Fruit fly (Drosophila melanogaster) whole organism, embryonic: Measurements from ENCODE around the gene SdicB.

Experiments used
- ATbp ChIP-seq: fragments of 200-800 bp; sonication (Bioruptor generic); optimal IDR thresholded peaks from 2 replicates; lab custom pipeline; 2017; ENCODE audit warnings: missing biosample characterization, mild to moderate bottlenecking, missing genetic modification characterization, missing genetic modification reagents
- Atf3 ChIP-seq: fragments of 200-800 bp; sonication (Bioruptor generic); optimal IDR thresholded peaks from 3 replicates; lab custom pipeline; 2016; ENCODE audit warnings: missing biosample characterization, missing genetic modification characterization
- Bteb2 ChIP-seq: fragments of 200-800 bp; sonication (Bioruptor generic); optimal IDR thresholded peaks from 2 replicates; lab custom pipeline; 2016; ENCODE audit warnings: missing biosample characterization, missing genetic modification characterization
- CG10321 ChIP-seq: fragments of 200-800 bp; sonication (Bioruptor generic); IDR thresholded peaks from 2 replicates; pipeline ENCODE4 v1.3.6; 2022; ENCODE audit warnings: missing biosample characterization, missing genetic modification characterization
- CG10959 ChIP-seq: fragments of 200-800 bp; sonication (Bioruptor generic); IDR thresholded peaks from 2 replicates; pipeline ENCODE4 v1.3.6; 2022; ENCODE audit warnings: missing biosample characterization, missing genetic modification characterization
- CG1233 ChIP-seq: fragments of 200-800 bp; sonication (Bioruptor generic); optimal IDR thresholded peaks from 4 replicates; lab custom pipeline; 2018; ENCODE audit warnings: missing biosample characterization, mild to moderate bottlenecking, missing genetic modification characterization
- CG15601 ChIP-seq: fragments of 200-800 bp; sonication (Bioruptor generic); optimal IDR thresholded peaks from 3 replicates; lab custom pipeline; 2019; ENCODE audit warnings: missing biosample characterization, mild to moderate bottlenecking, missing genetic modification characterization, moderate library complexity
- CG1647 ChIP-seq: fragments of 200-800 bp; sonication (Bioruptor generic); optimal IDR thresholded peaks from 3 replicates; lab custom pipeline; 2016; ENCODE audit warnings: missing biosample characterization, missing genetic modification characterization
- CG16815 ChIP-seq: fragments of 200-800 bp; sonication (Bioruptor generic); optimal IDR thresholded peaks from 3 replicates; lab custom pipeline; 2017; ENCODE audit warnings: missing biosample characterization, mild to moderate bottlenecking, missing genetic modification characterization
- CG3163 ChIP-seq: fragments of 200-800 bp; sonication (Bioruptor generic); optimal IDR thresholded peaks from 3 replicates; lab custom pipeline; 2016; ENCODE audit warnings: missing biosample characterization, missing genetic modification characterization
- CG6175 ChIP-seq: fragments of 200-800 bp; sonication (Bioruptor generic); IDR thresholded peaks from 3 replicates; pipeline ENCODE4 v1.3.6; 2022; ENCODE audit warnings: missing biosample characterization, missing genetic modification characterization
- CG7839 ChIP-seq: fragments of 200-800 bp; sonication (Bioruptor generic); optimal IDR thresholded peaks from 3 replicates; lab custom pipeline; 2018; ENCODE audit warnings: missing biosample characterization, mild to moderate bottlenecking, missing genetic modification characterization, moderate library complexity
- CG9817 ChIP-seq: fragments of 200-800 bp; sonication (Bioruptor generic); optimal IDR thresholded peaks from 2 replicates; lab custom pipeline; 2018; ENCODE audit warnings: missing biosample characterization, mild to moderate bottlenecking, missing genetic modification characterization, moderate library complexity
- CoRest ChIP-seq: fragments of 200-800 bp; sonication (Bioruptor generic); optimal IDR thresholded peaks from 3 replicates; lab custom pipeline; 2018; ENCODE audit warnings: missing biosample characterization, mild to moderate bottlenecking, missing genetic modification characterization, moderate library complexity
- Dll ChIP-seq: fragments of 200-800 bp; sonication (Bioruptor generic); IDR thresholded peaks from 4 replicates; pipeline ENCODE4 v1.3.6; 2022; ENCODE audit warnings: missing biosample characterization, missing genetic modification characterization; ENCODE audit not compliant: partially characterized antibody
- Elba2 ChIP-seq: fragments of 200-800 bp; sonication (Bioruptor generic); optimal IDR thresholded peaks from 3 replicates; lab custom pipeline; 2016; ENCODE audit warnings: missing biosample characterization, missing genetic modification characterization
- Ets65A ChIP-seq: fragments of 200-800 bp; sonication (Bioruptor generic); peaks from one replicate; lab custom pipeline; 2016; ENCODE audit warnings: missing biosample characterization, missing genetic modification characterization
- Fer1 ChIP-seq: fragments of 200-800 bp; sonication (Bioruptor generic); optimal IDR thresholded peaks from 2 replicates; lab custom pipeline; 2017; ENCODE audit warnings: missing biosample characterization, mild to moderate bottlenecking, missing genetic modification characterization
- GATAe ChIP-seq: fragments of 200-800 bp; sonication (Bioruptor generic); conservative IDR thresholded peaks from 2 replicates; pipeline ENCODE4 v1.3.6; 2022; ENCODE audit warnings: missing biosample characterization, missing genetic modification characterization
- Hr78 ChIP-seq, 2 experiments: fragments of 200-800 bp in 1 of 2; fragments of >200 bp in 1 of 2; sonication (Bioruptor generic) in 1 of 2; optimal IDR thresholded peaks; 2 replicates each; lab custom pipeline; 2017 to 2019; ENCODE audit warnings: missing biosample characterization in 2 of 2, missing genetic modification characterization in 2 of 2, mild to moderate bottlenecking in 1 of 2, moderate library complexity in 1 of 2
- MBD-R2 ChIP-seq: fragments of 200-800 bp; sonication (Bioruptor generic); IDR thresholded peaks from 2 replicates; pipeline ENCODE4 v1.3.6; 2022; ENCODE audit warnings: missing biosample characterization, missing genetic modification characterization
- Mad ChIP-seq: fragments of 200-800 bp; sonication (Bioruptor generic); optimal IDR thresholded peaks from 2 replicates; lab custom pipeline; 2016; ENCODE audit warnings: missing biosample characterization, missing genetic modification characterization
- Med ChIP-seq: fragments of 200-800 bp; sonication (Bioruptor generic); peaks from one replicate; lab custom pipeline; 2016; ENCODE audit warnings: missing biosample characterization, missing genetic modification characterization, mild to moderate bottlenecking, inconsistent platforms, moderate library complexity
- Poxn ChIP-seq: fragments of 200-800 bp; sonication (Bioruptor generic); IDR thresholded peaks from 2 replicates; pipeline ENCODE4 v1.3.6; 2022; ENCODE audit warnings: missing biosample characterization, missing genetic modification characterization
- Spps ChIP-seq: fragments of 200-800 bp; sonication (Bioruptor generic); optimal IDR thresholded peaks from 2 replicates; lab custom pipeline; 2018; ENCODE audit warnings: missing biosample characterization, mild to moderate bottlenecking, missing genetic modification characterization
- Usf ChIP-seq: fragments of 200-800 bp; sonication (Bioruptor generic); optimal IDR thresholded peaks from 2 replicates; lab custom pipeline; 2017; ENCODE audit warnings: missing genotype, missing biosample characterization, missing genetic modification characterization
- YL-1 ChIP-seq: fragments of 200-800 bp; sonication (Bioruptor generic); optimal IDR thresholded peaks from 3 replicates; lab custom pipeline; 2017; ENCODE audit warnings: missing biosample characterization, mild to moderate bottlenecking, missing genetic modification characterization
- abd-A ChIP-seq: fragments of 200-800 bp; sonication (Bioruptor generic); optimal IDR thresholded peaks from 3 replicates; lab custom pipeline; 2019; ENCODE audit warnings: missing biosample characterization, mild to moderate bottlenecking, missing genetic modification characterization, moderate library complexity
- ase ChIP-seq: fragments of 200-800 bp; sonication (Bioruptor generic); IDR thresholded peaks from 3 replicates; pipeline ENCODE4 v1.3.6; 2022; ENCODE audit warnings: missing biosample characterization, missing genetic modification characterization
- az2 ChIP-seq: fragments of 200-800 bp; sonication (Bioruptor generic); optimal IDR thresholded peaks from 3 replicates; lab custom pipeline; 2016; ENCODE audit warnings: missing biosample characterization, missing genetic modification characterization
- bigmax ChIP-seq: fragments of 200-800 bp; sonication (Bioruptor generic); optimal IDR thresholded peaks from 2 replicates; lab custom pipeline; 2018; ENCODE audit warnings: missing biosample characterization, mild to moderate bottlenecking, missing genetic modification characterization
- croc ChIP-seq: fragments of 200-800 bp; sonication (Bioruptor generic); conservative IDR thresholded peaks from 3 replicates; pipeline ENCODE4 v1.3.6; 2022; ENCODE audit warnings: missing biosample characterization, missing genetic modification characterization
- cwo ChIP-seq: fragments of 200-800 bp; sonication (Bioruptor generic); optimal IDR thresholded peaks from 3 replicates; lab custom pipeline; 2017; ENCODE audit warnings: missing biosample characterization, missing genetic modification characterization, mild to moderate bottlenecking, moderate library complexity, missing genetic modification reagents
- dati ChIP-seq: fragments of 200-800 bp; sonication (Bioruptor generic); IDR thresholded peaks from 2 replicates; pipeline ENCODE4 v1.3.6; 2022; ENCODE audit warnings: missing biosample characterization, missing genetic modification characterization
- en ChIP-seq: fragments of 200-800 bp; sonication (Bioruptor generic); optimal IDR thresholded peaks from 2 replicates; lab custom pipeline; 2016; ENCODE audit warnings: missing biosample characterization, missing genetic modification characterization
- gce ChIP-seq: fragments of 200-800 bp; sonication (Bioruptor generic); IDR thresholded peaks from 3 replicates; pipeline ENCODE4 v1.3.6; 2022; ENCODE audit warnings: missing biosample characterization, missing genetic modification characterization
- gem ChIP-seq: fragments of 200-800 bp; sonication (Bioruptor generic); optimal IDR thresholded peaks from 2 replicates; lab custom pipeline; 2019; ENCODE audit warnings: missing biosample characterization, mild to moderate bottlenecking, missing genetic modification characterization, moderate library complexity
- h ChIP-seq: fragments of >200 bp; optimal IDR thresholded peaks from 2 replicates; lab custom pipeline; 2017
- jumu ChIP-seq: fragments of 200-800 bp; sonication (Bioruptor generic); optimal IDR thresholded peaks from 3 replicates; lab custom pipeline; 2016; ENCODE audit warnings: missing biosample characterization, missing genetic modification characterization
- lov ChIP-seq, 2 experiments: fragments of 200-800 bp in 1 of 2; fragments of >200 bp in 1 of 2; sonication (Bioruptor generic) in 1 of 2; IDR thresholded peaks in 1 of 2; optimal IDR thresholded peaks in 1 of 2; 2 replicates in 1 of 2; 3 replicates in 1 of 2; pipeline versions ENCODE4 v1.3.6 to Lab custom; 2017 to 2022; ENCODE audit warnings: missing biosample characterization in 1 of 2, missing genetic modification characterization in 1 of 2
- onecut ChIP-seq: fragments of 200-800 bp; sonication (Bioruptor generic); IDR thresholded peaks from 2 replicates; pipeline ENCODE4 v1.3.6; 2022; ENCODE audit warnings: missing biosample characterization, missing genetic modification characterization
- org-1 ChIP-seq: fragments of 200-800 bp; sonication (Bioruptor generic); optimal IDR thresholded peaks from 2 replicates; lab custom pipeline; 2017; ENCODE audit warnings: missing biosample characterization, missing genetic modification characterization
- sens ChIP-seq: fragments of 200-800 bp; sonication (Bioruptor generic); peaks from one replicate; lab custom pipeline; 2016; ENCODE audit warnings: missing biosample characterization, missing genetic modification characterization
- slp2 ChIP-seq: fragments of 200-800 bp; sonication (Bioruptor generic); optimal IDR thresholded peaks from 2 replicates; lab custom pipeline; 2016; ENCODE audit warnings: missing biosample characterization, missing genetic modification characterization
- sna ChIP-seq: fragments of 200-800 bp; sonication (Bioruptor generic); IDR thresholded peaks from 2 replicates; pipeline ENCODE4 v1.3.6; 2022; ENCODE audit warnings: missing biosample characterization, missing genetic modification characterization; ENCODE audit not compliant: partially characterized antibody
- sug ChIP-seq: fragments of 200-800 bp; optimal IDR thresholded peaks from 2 replicates; lab custom pipeline; 2019; ENCODE audit warnings: missing biosample characterization, mild to moderate bottlenecking, missing genetic modification characterization, moderate library complexity
- vnd ChIP-seq: fragments of 200-800 bp; sonication (Bioruptor generic); IDR thresholded peaks from 3 replicates; pipeline ENCODE4 v1.3.6; 2022; ENCODE audit warnings: missing biosample characterization, missing genetic modification characterization; ENCODE audit not compliant: partially characterized antibody
- wdn ChIP-seq: fragments of 200-800 bp; sonication (Bioruptor generic); IDR thresholded peaks from 2 replicates; pipeline ENCODE4 v1.3.6; 2022; ENCODE audit warnings: missing biosample characterization, missing genetic modification characterization
- zfh1 ChIP-seq: fragments of 200-800 bp; sonication (Bioruptor generic); IDR thresholded peaks from 3 replicates; pipeline ENCODE4 v1.3.6; 2022; ENCODE audit warnings: missing biosample characterization, missing genetic modification characterization
- zfh2 ChIP-seq: fragments of 200-800 bp; sonication (Bioruptor generic); optimal IDR thresholded peaks from 2 replicates; lab custom pipeline; 2016; ENCODE audit warnings: missing biosample characterization, missing genetic modification characterization

Gene SdicB

DNA sequence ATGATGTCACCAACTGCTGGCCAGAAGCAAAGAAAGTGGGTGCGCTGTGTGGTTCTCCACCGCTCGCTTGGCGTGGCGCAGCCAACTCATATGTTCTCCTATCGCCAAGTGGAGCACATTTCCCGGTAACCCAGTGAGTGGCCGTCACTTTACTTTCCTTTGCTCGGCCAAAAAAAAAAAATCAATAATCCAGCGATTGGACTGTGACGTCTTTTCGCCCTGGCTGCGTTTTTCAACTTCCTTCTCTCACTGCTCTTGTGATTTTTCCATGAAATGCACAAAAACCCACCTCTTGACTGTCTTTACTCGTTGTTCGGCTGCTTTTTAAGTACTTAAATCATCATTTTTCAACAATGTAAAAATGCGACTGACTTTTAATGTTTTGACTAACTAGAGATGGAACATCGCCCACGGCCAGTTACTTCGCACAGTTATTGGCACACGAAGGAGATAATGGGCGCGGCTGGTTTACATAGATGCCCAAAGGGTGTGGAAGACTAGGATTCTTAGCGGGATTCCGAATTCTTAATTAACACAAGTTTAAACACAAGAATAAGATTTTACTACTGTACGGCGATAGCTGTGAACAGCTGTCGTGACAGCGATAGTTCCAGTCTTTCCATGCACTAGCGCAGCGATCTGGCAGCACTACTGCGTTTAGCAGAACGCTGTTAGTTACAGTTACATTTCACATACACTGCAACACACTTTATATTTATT is 26.6 kb upstream of the SdicB start, which contains the start of gene sw (continued):
- TF ChIP-seq sna (GFP tag; lab: Robert Waterston, UW) (peak; percentile 89), slp2 (GFP tag; lab: Kevin White, UChicago) (peak; percentile 36), sug (peak; percentile 71), CG16815 (GFP tag; lab: Kevin White, UChicago) (peak; percentile 23), onecut (GFP tag; lab: Robert Waterston, UW) (peak; percentile 92), CG1647 (GFP tag; lab: Kevin White, UChicago) (peak; percentile 22), h (lab: Kevin White, UChicago) (no peak), CG10321 (no peak), CG15601 (peak; percentile 47), gem (tag; lab: Kevin White, UChicago) (peak; percentile 67), vnd (GFP tag; lab: Robert Waterston, UW) (peak; percentile 94), GATAe (GFP tag; lab: Robert Waterston, UW) (0 out of 2 replicates have a peak, but pooled peaks have one; percentile 29), Dll (GFP tag; lab: Robert Waterston, UW) (peak; percentile 95), CG1233 (GFP tag; lab: Kevin White, UChicago) (peak; percentile 28), CG7839 (peak; percentile 63), Med (GFP tag; lab: Kevin White, UChicago) (peak; percentile 96), MBD-R2 (GFP tag; lab: Robert Waterston, UW) (peak; percentile 87), CoRest (tag; lab: Kevin White, UChicago) (peak; percentile 78), Fer1 (GFP tag; lab: Kevin White, UChicago) (peak; percentile 37), CG6175 (no peak), Elba2 (no peak), ATbp (GFP tag; lab: Kevin White, UChicago) (no peak), ase (GFP tag; lab: Robert Waterston, UW) (peak; percentile 46; the same call in 1 of the 3 replicates), YL-1 (GFP tag; lab: Kevin White, UChicago) (peak; percentile 62), sens (GFP tag; lab: Kevin White, UChicago) (peak; percentile 91), abd-A (tag; lab: Kevin White, UChicago) (no peak), Usf (GFP tag; lab: Kevin White, UChicago) (peak; percentile 13), cwo (GFP tag; lab: Kevin White, UChicago) (no peak), gce (GFP tag; lab: Robert Waterston, UW) (no peak), az2 (GFP tag; lab: Kevin White, UChicago) (peak; percentile 27), CG3163 (GFP tag; lab: Kevin White, UChicago) (peak; percentile 46), dati (GFP tag; lab: Robert Waterston, UW) (no peak), CG10959 (GFP tag; lab: Robert Waterston, UW) (no peak), bigmax (no peak), Bteb2 (GFP tag; lab: Kevin White, UChicago) (peak; percentile 10), org-1 (GFP tag; lab: Kevin White, UChicago) (no peak), Atf3 (peak; percentile 40), en (GFP tag; lab: Kevin White, UChicago) (no peak), Poxn (GFP tag; lab: Robert Waterston, UW) (peak; percentile 65; the same call in 1 of the 2 replicates), Ets65A (GFP tag; lab: Kevin White, UChicago) (peak; percentile 98), CG9817 (peak; percentile 78), Mad (GFP tag; lab: Kevin White, UChicago) (peak; percentile 45), zfh1 (GFP tag; lab: Robert Waterston, UW) (peak; percentile 77), lov (optimal IDR thresholded peaks at IDR 0.05; lab: Kevin White, UChicago) (no peak), lov (GFP tag; IDR thresholded peaks at IDR 0.05; lab: Robert Waterston, UW) (no peak), Hr78 (GFP tag; optimal IDR thresholded peaks at IDR 0.05; lab: Kevin White, UChicago) (no peak), jumu (peak; percentile 60), Spps (no peak), zfh2 (peak; percentile 85), wdn (GFP tag; lab: Robert Waterston, UW) (peak; percentile 61; the same call in 1 of the 2 replicates), croc (peak; percentile 71)
